Fruit fly (Drosophila melanogaster): ENCODE data around the gene CG45603.

Gene CG45603

DNA sequence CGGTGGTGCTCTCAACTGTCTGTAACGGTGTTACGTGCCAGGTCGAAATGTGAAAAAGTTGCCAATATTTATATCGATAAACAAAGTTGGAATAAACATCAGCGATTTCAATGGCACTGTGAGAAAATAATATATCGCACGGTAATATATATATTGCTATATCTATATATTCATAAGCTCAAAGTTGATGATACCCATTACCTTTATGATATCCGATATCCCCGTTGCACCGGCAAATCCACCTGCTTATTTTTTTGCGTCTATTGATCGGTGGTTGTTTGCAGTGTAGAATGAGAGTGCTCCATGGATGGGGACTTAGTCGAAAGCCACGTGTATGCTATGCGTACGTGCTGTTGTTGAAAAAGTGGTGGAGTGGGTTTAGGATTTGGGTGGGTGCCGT lies 33.4 kb upstream of the CG45603 start (continued):
- TF ChIP-seq dimm (GFP tag; IDR thresholded peaks at IDR 0.05) (no peak), wdn (GFP tag; IDR thresholded peaks at IDR 0.05) (0 out of 2 replicates have a peak, but pooled peaks have one; percentile 25), CG13624 (GFP tag; optimal IDR thresholded peaks at IDR 0.05) (no peak), CG18476 (GFP tag; optimal IDR thresholded peaks at IDR 0.05) (no peak), sens (GFP tag) (peak; percentile 65), Fer2 (tag; optimal IDR thresholded peaks at IDR 0.05) (no peak), CG17186 (GFP tag; optimal IDR thresholded peaks at IDR 0.05) (no peak), E2f2 (GFP tag; IDR thresholded peaks at IDR 0.05) (no peak), ttk (GFP tag; IDR thresholded peaks at IDR 0.05) (peak; percentile 37; the same call in 1 of the 2 replicates), CG8290 (GFP tag; optimal IDR thresholded peaks at IDR 0.05) (no peak), CG8290 (tag; optimal IDR thresholded peaks at IDR 0.05) (peak in 1 of 2 experiments; percentile 69), CG9727 (GFP tag; optimal IDR thresholded peaks at IDR 0.05) (peak; percentile 25), CG17359 (tag; optimal IDR thresholded peaks at IDR 0.05) (peak; percentile 39), br (optimal IDR thresholded peaks at IDR 0.05) (no peak), caup (GFP tag; optimal IDR thresholded peaks at IDR 0.05; ENCODE audit: severe bottlenecking) (peak; percentile 43), gsb (GFP tag; IDR thresholded peaks at IDR 0.05) (no peak), TFAM (GFP tag; optimal IDR thresholded peaks at IDR 0.05) (no peak), Sox102F (GFP tag; optimal IDR thresholded peaks at IDR 0.05) (peak; percentile 63), Dref (GFP tag; IDR thresholded peaks at IDR 0.05) (no peak), B-H2 (GFP tag; optimal IDR thresholded peaks at IDR 0.05) (no peak), vnd (GFP tag; IDR thresholded peaks at IDR 0.05; ENCODE audit: partially characterized antibody) (no peak), her (GFP tag; optimal IDR thresholded peaks at IDR 0.05) (no peak), CG33213 (GFP tag; optimal IDR thresholded peaks at IDR 0.05) (no peak), rib (GFP tag; IDR thresholded peaks at IDR 0.05) (no peak), dmrt99B (tag; optimal IDR thresholded peaks at IDR 0.05) (peak; percentile 58), CG12391 (tag; optimal IDR thresholded peaks at IDR 0.05) (peak; percentile 43), slp2 (GFP tag; optimal IDR thresholded peaks at IDR 0.05) (no peak), CG11398 (GFP tag; optimal IDR thresholded peaks at IDR 0.05) (no peak), NK7.1 (GFP tag; optimal IDR thresholded peaks at IDR 0.05) (no peak), CG1647 (GFP tag; optimal IDR thresholded peaks at IDR 0.05) (no peak), CG8478 (optimal IDR thresholded peaks at IDR 0.05) (no peak), croc (GFP tag; conservative IDR thresholded peaks at IDR 0.05) (no peak), Gsc (GFP tag; IDR thresholded peaks at IDR 0.05) (no peak), CG14860 (GFP tag; IDR thresholded peaks at IDR 0.05; ENCODE audit: partially characterized antibody) (no peak), HmgD (GFP tag; optimal IDR thresholded peaks at IDR 0.05) (no peak), Aef1 (GFP tag; IDR thresholded peaks at IDR 0.05) (no peak), pita (GFP tag; optimal IDR thresholded peaks at IDR 0.05) (no peak), fd102C (GFP tag; optimal IDR thresholded peaks at IDR 0.05) (no peak), NC2β (GFP tag; optimal IDR thresholded peaks at IDR 0.05) (no peak), CG31388 (GFP tag; optimal IDR thresholded peaks at IDR 0.05) (no peak), lab (GFP tag; optimal IDR thresholded peaks at IDR 0.05) (peak; percentile 69), trh (GFP tag; optimal IDR thresholded peaks at IDR 0.05) (no peak), Hey (tag; optimal IDR thresholded peaks at IDR 0.05) (no peak), Drgx (GFP tag; IDR thresholded peaks at IDR 0.05) (0 out of 2 replicates have a peak, but pooled peaks have one; percentile 8), stc (GFP tag; IDR thresholded peaks at IDR 0.05) (peak; percentile 48; the same call in 1 of the 2 replicates), sisA (GFP tag; IDR thresholded peaks at IDR 0.05) (peak; percentile 54), CG34422 (GFP tag; IDR thresholded peaks at IDR 0.05) (no peak), zf30C (GFP tag; optimal IDR thresholded peaks at IDR 0.05) (no peak), Side (GFP tag; optimal IDR thresholded peaks at IDR 0.05) (no peak), p53 (GFP tag; optimal IDR thresholded peaks at IDR 0.05) (no peak), CG2202 (tag; optimal IDR thresholded peaks at IDR 0.05) (no peak), CG12769 (tag; optimal IDR thresholded peaks at IDR 0.05) (peak; percentile 54), Dip3 (GFP tag; optimal IDR thresholded peaks at IDR 0.05) (no peak)
